Fruit fly (Drosophila melanogaster) whole organism, embryonic: ENCODE measurements around the gene Tctp.

Source experiments
- B-H2 ChIP-seq: fragments of 200-800 bp; sonication (Bioruptor generic); optimal IDR thresholded peaks from 2 replicates; lab custom pipeline; 2018; ENCODE audit warnings: missing biosample characterization, mild to moderate bottlenecking, missing genetic modification characterization
- Bteb2 ChIP-seq: fragments of 200-800 bp; sonication (Bioruptor generic); optimal IDR thresholded peaks from 2 replicates; lab custom pipeline; 2016; ENCODE audit warnings: missing biosample characterization, missing genetic modification characterization
- CG14050 ChIP-seq: fragments of 200-800 bp; sonication (Bioruptor generic); IDR thresholded peaks from 3 replicates; pipeline ENCODE4 v1.3.6; 2022; ENCODE audit warnings: missing biosample characterization, missing genetic modification characterization
- CG15011 ChIP-seq: fragments of 200-800 bp; sonication (Bioruptor generic); optimal IDR thresholded peaks from 3 replicates; lab custom pipeline; 2018; ENCODE audit warnings: missing biosample characterization, mild to moderate bottlenecking, missing genetic modification characterization
- CG2202 ChIP-seq: fragments of 200-800 bp; sonication (Bioruptor generic); optimal IDR thresholded peaks from 2 replicates; lab custom pipeline; 2018; ENCODE audit warnings: missing biosample characterization, mild to moderate bottlenecking, missing genetic modification characterization
- CG34422 ChIP-seq: fragments of 200-800 bp; sonication (Bioruptor generic); IDR thresholded peaks from 3 replicates; pipeline ENCODE4 v1.3.6; 2022; ENCODE audit warnings: missing biosample characterization, missing genetic modification characterization
- CG6854 ChIP-seq: fragments of 200-800 bp; sonication (Bioruptor generic); optimal IDR thresholded peaks from 3 replicates; lab custom pipeline; 2017; ENCODE audit warnings: missing biosample characterization, mild to moderate bottlenecking, missing genetic modification characterization
- E2f2 ChIP-seq: fragments of 200-800 bp; sonication (Bioruptor generic); IDR thresholded peaks from 2 replicates; pipeline ENCODE4 v1.3.6; 2022; ENCODE audit warnings: missing biosample characterization, missing genetic modification characterization
- Lpt ChIP-seq: fragments of >200 bp; optimal IDR thresholded peaks from 2 replicates; lab custom pipeline; 2018; ENCODE audit warnings: missing biosample characterization, missing genetic modification characterization
- Opbp ChIP-seq: fragments of 200-800 bp; sonication (Bioruptor generic); IDR thresholded peaks from 3 replicates; pipeline ENCODE4 v1.3.6; 2022; ENCODE audit warnings: missing biosample characterization, missing genetic modification characterization; ENCODE audit not compliant: partially characterized antibody
- al ChIP-seq: fragments of 200-800 bp; sonication (Bioruptor generic); IDR thresholded peaks from 2 replicates; pipeline ENCODE4 v1.3.6; 2022; ENCODE audit warnings: missing biosample characterization, missing genetic modification characterization
- knrl ChIP-seq: fragments of 200-800 bp; sonication (Bioruptor generic); IDR thresholded peaks from 3 replicates; pipeline ENCODE4 v1.3.6; 2022; ENCODE audit warnings: missing biosample characterization, missing genetic modification characterization; ENCODE audit not compliant: partially characterized antibody

DNA sequence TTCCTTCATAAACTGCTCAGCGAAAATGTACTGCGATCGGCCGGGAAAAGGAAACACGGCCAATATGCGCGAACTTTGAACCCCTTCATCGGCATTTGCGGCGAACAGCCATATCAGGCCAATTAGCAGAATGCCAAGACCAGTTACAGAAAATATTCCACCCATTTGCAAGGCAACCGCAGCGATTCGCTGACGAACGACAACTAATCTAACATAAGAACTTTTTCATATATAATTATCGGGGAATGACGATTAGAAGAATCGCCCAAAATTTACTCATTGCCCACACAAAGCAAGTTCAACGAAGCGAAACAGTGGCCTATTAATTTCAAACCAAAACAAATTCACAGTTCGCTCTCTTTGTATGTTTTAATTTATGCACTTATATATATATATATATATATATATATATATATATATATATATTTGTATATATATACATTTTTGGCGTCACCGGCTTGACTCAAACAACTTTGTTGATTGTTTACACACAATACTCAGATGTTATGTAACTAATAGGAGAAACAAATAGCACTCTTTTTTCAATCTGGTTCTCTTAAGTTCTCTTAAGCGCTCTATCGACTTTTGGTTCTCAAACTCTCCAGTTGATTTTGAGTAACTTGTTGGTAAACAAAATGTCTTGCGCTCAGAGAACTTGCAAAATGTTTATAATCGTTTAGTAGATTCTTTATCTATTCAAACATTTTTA lies 37.4 kb upstream of the Tctp start, which contains the start of gene Ugt35A1:
- no peak for TF ChIP-seq Opbp
- no peak for TF ChIP-seq CG6854
- no peak for TF ChIP-seq Lpt (GFP tag; lab: Kevin White, UChicago)
- TF ChIP-seq E2f2 (GFP tag; lab: Robert Waterston, UW): no peak
- TF ChIP-seq Bteb2 (GFP tag; lab: Kevin White, UChicago): no peak
- no peak for TF ChIP-seq knrl (GFP tag; lab: Robert Waterston, UW)
- TF ChIP-seq CG2202 (tag; lab: Kevin White, UChicago): no peak
- no peak; the same call in 2 of the 3 replicates for TF ChIP-seq CG34422 (GFP tag; lab: Robert Waterston, UW)
- 0 out of 2 replicates have a peak, but pooled peaks have one; percentile 15 for TF ChIP-seq al (GFP tag; lab: Robert Waterston, UW)
- no peak for TF ChIP-seq CG15011 (GFP tag; lab: Kevin White, UChicago)
- TF ChIP-seq CG14050 (GFP tag; lab: Robert Waterston, UW): no peak
- TF ChIP-seq B-H2 (GFP tag; lab: Kevin White, UChicago): no peak
